Worm (Caenorhabditis elegans) whole organism, L4 larva: ENCODE results near the gene Y37E11AM.2.
A peak's percentile ranks its signal among the peaks of the same experiment; 100 is the strongest.

Source experiments
- D1046.2 ChIP-seq: fragments of 200-800 bp; sonication (Bioruptor generic); IDR thresholded peaks from 2 replicates; pipeline ENCODE4 v1.3.6; 2022; ENCODE audit warnings: missing genetic modification characterization, missing compliant biosample characterization
- F10B5.3 ChIP-seq: sonication (generic microtip); optimal IDR thresholded peaks from 2 replicates; lab custom pipeline; 2016; ENCODE audit warnings: mild to moderate bottlenecking, missing genetic modification characterization, missing compliant biosample characterization
- F44E2.7 ChIP-seq: fragments of 200-800 bp; sonication (Bioruptor generic); IDR thresholded peaks from 2 replicates; pipeline ENCODE4 v2.1.2; 2022; ENCODE audit warnings: missing genetic modification characterization, missing compliant biosample characterization
- R02D3.7 ChIP-seq: fragments of 150-350 bp; sonication (generic microtip); optimal IDR thresholded peaks from 3 replicates; lab custom pipeline; 2014; ENCODE audit warnings: missing biosample characterization, missing genetic modification characterization
- T26A8.4 ChIP-seq: fragments of 200-800 bp; sonication (Bioruptor generic); IDR thresholded peaks from 2 replicates; pipeline ENCODE4 v1.3.6; 2022; ENCODE audit warnings: missing genetic modification characterization, missing compliant biosample characterization
- ama-1 ChIP-seq: fragments of 150-350 bp; optimal IDR thresholded peaks from 2 replicates; lab custom pipeline; 2014; ENCODE audit warnings: inconsistent platforms, mixed read lengths
- ceh-32 ChIP-seq: sonication (generic microtip); optimal IDR thresholded peaks from 2 replicates; lab custom pipeline; 2016; ENCODE audit warnings: mild to moderate bottlenecking, missing genetic modification characterization, missing compliant biosample characterization; ENCODE audit not compliant: poor library complexity
- ceh-44 ChIP-seq: fragments of 200-800 bp; sonication (Bioruptor generic); IDR thresholded peaks from 2 replicates; pipeline ENCODE4 v1.3.6; 2022; ENCODE audit warnings: missing genetic modification reagents, missing genetic modification characterization, missing compliant biosample characterization
- daf-12 ChIP-seq: fragments of 150-350 bp; optimal IDR thresholded peaks from 2 replicates; lab custom pipeline; 2014; ENCODE audit warnings: missing biosample characterization, missing genetic modification reagents, missing genetic modification characterization
- daf-16 ChIP-seq, 3 experiments: sonication (generic microtip); optimal IDR thresholded peaks; 2 replicates each; lab custom pipeline; 2016 to 2017; ENCODE audit warnings: missing genetic modification characterization in 3 of 3, missing genetic modification reagents in 3 of 3, mild to moderate bottlenecking in 2 of 3, missing compliant biosample characterization in 2 of 3, missing biosample characterization in 1 of 3, moderate library complexity in 1 of 3
- daf-19 ChIP-seq: fragments of 200-800 bp; sonication (Bioruptor generic); conservative IDR thresholded peaks from 2 replicates; pipeline ENCODE4 v1.3.6; 2022; ENCODE audit warnings: missing genetic modification characterization, missing compliant biosample characterization
- dmd-6 ChIP-seq: fragments of 200-800 bp; sonication (Bioruptor generic); IDR thresholded peaks from 2 replicates; pipeline ENCODE4 v1.3.6; 2022; ENCODE audit warnings: missing genetic modification reagents, missing genetic modification characterization, missing compliant biosample characterization
- dmd-8 ChIP-seq: fragments of 200-800 bp; sonication (Bioruptor generic); IDR thresholded peaks from 2 replicates; pipeline ENCODE4 v1.3.6; 2022; ENCODE audit warnings: missing genetic modification characterization, missing compliant biosample characterization
- dpl-1 ChIP-seq: fragments of 150-350 bp; optimal IDR thresholded peaks from 2 replicates; lab custom pipeline; 2014; ENCODE audit warnings: missing biosample characterization, missing genetic modification reagents, missing genetic modification characterization
- dve-1 ChIP-seq: sonication (generic microtip); optimal IDR thresholded peaks from 2 replicates; lab custom pipeline; 2017; ENCODE audit warnings: antibody characterized with exemption, mild to moderate bottlenecking, missing genetic modification characterization, missing compliant biosample characterization; ENCODE audit not compliant: insufficient read depth
- hif-1 ChIP-seq, 2 experiments: sonication (generic microtip); optimal IDR thresholded peaks; 2 replicates each; lab custom pipeline; 2016 to 2017; ENCODE audit warnings: missing compliant biosample characterization in 2 of 2, missing genetic modification characterization in 2 of 2, missing genetic modification reagents in 2 of 2, missing genotype in 2 of 2, mild to moderate bottlenecking in 1 of 2
- hlh-11 ChIP-seq: fragments of 200-800 bp; sonication (Bioruptor generic); optimal IDR thresholded peaks from 2 replicates; lab custom pipeline; 2018; ENCODE audit warnings: mild to moderate bottlenecking, missing genetic modification characterization, missing compliant biosample characterization
- jun-1 ChIP-seq: fragments of 150-350 bp; optimal IDR thresholded peaks from 2 replicates; lab custom pipeline; 2014; ENCODE audit warnings: missing biosample characterization, missing genetic modification reagents, missing genetic modification characterization
- lim-7 ChIP-seq: fragments of 200-800 bp; sonication (Bioruptor generic); IDR thresholded peaks from 2 replicates; pipeline ENCODE4 v1.3.6; 2022; ENCODE audit warnings: missing genetic modification characterization, missing compliant biosample characterization
- lin-13 ChIP-seq: fragments of 150-350 bp; optimal IDR thresholded peaks from 2 replicates; lab custom pipeline; 2014; ENCODE audit warnings: missing biosample characterization, missing genetic modification reagents, missing genetic modification characterization
- lin-15B ChIP-seq: fragments of 150-350 bp; sonication (generic microtip); optimal IDR thresholded peaks from 3 replicates; lab custom pipeline; 2014; ENCODE audit warnings: missing biosample characterization, missing genetic modification characterization
- lir-3 ChIP-seq: sonication (generic microtip); optimal IDR thresholded peaks from 2 replicates; lab custom pipeline; 2016; ENCODE audit warnings: mild to moderate bottlenecking, missing genetic modification characterization, missing compliant biosample characterization
- madf-9 ChIP-seq: fragments of 200-800 bp; sonication (Bioruptor generic); conservative IDR thresholded peaks from 2 replicates; pipeline ENCODE4 v1.3.6; 2022; ENCODE audit warnings: missing genetic modification reagents, missing genetic modification characterization, missing compliant biosample characterization
- mdl-1 ChIP-seq, 2 experiments: fragments of 150-350 bp in 1 of 2; sonication (generic microtip) in 1 of 2; optimal IDR thresholded peaks; 2 replicates each; lab custom pipeline; 2014 to 2017; ENCODE audit warnings: missing biosample characterization in 2 of 2, missing genetic modification characterization in 2 of 2
- mdt-29 ChIP-seq: fragments of 200-800 bp; sonication (Bioruptor generic); IDR thresholded peaks from 2 replicates; pipeline ENCODE4 v1.3.6; 2022; ENCODE audit warnings: missing genetic modification reagents, missing genetic modification characterization, missing compliant biosample characterization
- mep-1 ChIP-seq: fragments of 150-350 bp; sonication (generic microtip); optimal IDR thresholded peaks from 3 replicates; lab custom pipeline; 2014; ENCODE audit warnings: missing biosample characterization, missing genetic modification characterization
- mes-2 ChIP-seq: sonication (generic microtip); optimal IDR thresholded peaks from 2 replicates; lab custom pipeline; 2016; ENCODE audit warnings: missing genotype, mild to moderate bottlenecking, missing genetic modification characterization, missing compliant biosample characterization; ENCODE audit not compliant: poor library complexity, severe bottlenecking
- mxl-2 ChIP-seq: fragments of 200-800 bp; sonication (Bioruptor generic); conservative IDR thresholded peaks from 2 replicates; pipeline ENCODE4 v1.3.6; 2022; ENCODE audit warnings: missing genetic modification reagents, missing genetic modification characterization, missing compliant biosample characterization
- nhr-28 ChIP-seq: fragments of 150-350 bp; optimal IDR thresholded peaks from 2 replicates; lab custom pipeline; 2014; ENCODE audit warnings: missing biosample characterization, missing genetic modification characterization
- nhr-41 ChIP-seq: fragments of 200-800 bp; sonication (Bioruptor generic); IDR thresholded peaks from 2 replicates; pipeline ENCODE4 v1.3.6; 2022; ENCODE audit warnings: missing genetic modification reagents, missing genetic modification characterization, missing compliant biosample characterization
- nhr-76 ChIP-seq: fragments of 150-350 bp; optimal IDR thresholded peaks from 2 replicates; lab custom pipeline; 2014; ENCODE audit warnings: missing biosample characterization, missing genetic modification characterization
- nhr-77 ChIP-seq: fragments of 150-350 bp; optimal IDR thresholded peaks from 2 replicates; lab custom pipeline; 2014; ENCODE audit warnings: missing biosample characterization, missing genetic modification characterization
- pha-4 ChIP-seq, 2 experiments: fragments of 150-350 bp in 1 of 2; fragments of 200-800 bp in 1 of 2; sonication (Bioruptor generic) in 1 of 2; IDR thresholded peaks in 1 of 2; optimal IDR thresholded peaks in 1 of 2; 2 replicates each; pipeline versions ENCODE4 v1.3.6 to Lab custom; 2014 to 2022; ENCODE audit warnings: missing genetic modification characterization in 2 of 2, missing genetic modification reagents in 2 of 2, missing biosample characterization in 1 of 2, missing compliant biosample characterization in 1 of 2
- pqm-1 ChIP-seq: sonication (generic microtip); optimal IDR thresholded peaks from 2 replicates; lab custom pipeline; 2017; ENCODE audit warnings: missing biosample characterization, missing genetic modification characterization
- rbr-2 ChIP-seq: sonication (generic microtip); optimal IDR thresholded peaks from 2 replicates; lab custom pipeline; 2016; ENCODE audit warnings: missing genotype, missing genetic modification characterization, missing compliant biosample characterization
- saeg-2 ChIP-seq: fragments of 200-800 bp; sonication (Bioruptor generic); IDR thresholded peaks from 2 replicates; pipeline ENCODE4 v1.3.6; 2022; ENCODE audit warnings: missing genetic modification reagents, missing genetic modification characterization, missing compliant biosample characterization
- set-16 ChIP-seq: fragments of 200-800 bp; sonication (Bioruptor generic); IDR thresholded peaks from 2 replicates; pipeline ENCODE4 v1.3.6; 2022; ENCODE audit warnings: missing genetic modification reagents, missing genetic modification characterization, missing compliant biosample characterization
- skn-1 ChIP-seq: fragments of 150-350 bp; optimal IDR thresholded peaks from 2 replicates; lab custom pipeline; 2014; ENCODE audit warnings: missing biosample characterization, missing genetic modification characterization
- spr-3 ChIP-seq: fragments of 200-800 bp; sonication (Bioruptor generic); optimal IDR thresholded peaks from 2 replicates; lab custom pipeline; 2018; ENCODE audit warnings: mild to moderate bottlenecking, missing genetic modification characterization, missing compliant biosample characterization
- tra-1 ChIP-seq: fragments of 200-800 bp; sonication (Bioruptor generic); IDR thresholded peaks from 2 replicates; pipeline ENCODE4 v1.3.6; 2022; ENCODE audit warnings: missing genetic modification reagents, missing genetic modification characterization, missing compliant biosample characterization
- zag-1 ChIP-seq: fragments of 150-350 bp; optimal IDR thresholded peaks from 2 replicates; lab custom pipeline; 2014; ENCODE audit warnings: missing biosample characterization, missing genetic modification characterization
- zfp-3 ChIP-seq: fragments of 200-800 bp; sonication (Bioruptor generic); conservative IDR thresholded peaks from 2 replicates; pipeline ENCODE4 v1.3.6; 2022; ENCODE audit warnings: missing genetic modification reagents, missing genetic modification characterization, missing compliant biosample characterization

The Y37E11AM.2 gene

ce11 chrIV:3738655-3739403 is 13.6 kb upstream of the Y37E11AM.2 start, which contains the start of gene nape-2 (continued):
- TF ChIP-seq ceh-32 (no peak), mxl-2 (GFP tag; lab: Robert Waterston, UW) (no peak), zag-1 (no peak), lir-3 (tag; lab: Kevin White, UChicago) (no peak), ceh-44 (GFP tag; lab: Robert Waterston, UW) (no peak), zfp-3 (GFP tag; lab: Robert Waterston, UW) (no peak), D1046.2 (GFP tag; lab: Robert Waterston, UW) (no peak), tra-1 (GFP tag; lab: Robert Waterston, UW) (no peak), dpl-1 (GFP tag; lab: Kevin White, UChicago) (peak; percentile 30), mdt-29 (no peak), F44E2.7 (GFP tag; lab: Robert Waterston, UW) (no peak), mdl-1 (tag; optimal IDR thresholded peaks at IDR 0.05; lab: Kevin White, UChicago) (no peak), pqm-1 (tag; lab: Kevin White, UChicago) (no peak), madf-9 (GFP tag; lab: Robert Waterston, UW) (no peak), lin-13 (GFP tag; lab: Kevin White, UChicago) (no peak), skn-1 (tag; lab: Kevin White, UChicago) (no peak)

DNA sequence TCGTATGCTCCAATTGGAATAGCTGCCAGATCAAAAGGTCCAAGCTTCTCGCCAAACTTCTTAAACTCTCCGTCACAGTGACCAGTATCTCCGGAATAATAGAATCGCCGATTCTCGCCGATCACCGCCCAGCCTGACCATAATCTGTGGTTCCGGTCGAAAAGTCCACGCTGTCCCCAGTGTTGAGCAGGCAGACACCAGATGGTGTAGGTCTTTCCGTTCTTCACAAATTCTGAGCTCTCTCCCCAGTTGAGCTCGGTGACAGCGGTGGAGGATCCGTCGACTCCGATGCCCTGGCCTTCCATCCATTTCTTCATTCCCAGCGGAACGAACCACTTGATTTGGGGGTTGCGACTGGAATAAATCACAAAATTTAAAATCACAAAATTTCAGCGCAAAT is 11.0 kb upstream of the Y37E11AM.2 start:
- no peak for TF ChIP-seq F10B5.3 (tag; lab: Kevin White, UChicago)
- peak; percentile 56 for TF ChIP-seq set-16
- TF ChIP-seq dve-1 (tag; lab: Kevin White, UChicago) = no peak

ce11 chrIV:3733287-3733686 is 8.0 kb upstream of the Y37E11AM.2 start:
- TF ChIP-seq saeg-2 (no peak), T26A8.4 (GFP tag; lab: Robert Waterston, UW) (no peak), lin-13 (GFP tag; lab: Kevin White, UChicago) (no peak), zag-1 (no peak), dmd-6 (no peak), nhr-76 (no peak), ceh-44 (GFP tag; lab: Robert Waterston, UW) (no peak), zfp-3 (GFP tag; lab: Robert Waterston, UW) (no peak), skn-1 (tag; lab: Kevin White, UChicago) (no peak), spr-3 (GFP tag; lab: Kevin White, UChicago) (no peak)

DNA sequence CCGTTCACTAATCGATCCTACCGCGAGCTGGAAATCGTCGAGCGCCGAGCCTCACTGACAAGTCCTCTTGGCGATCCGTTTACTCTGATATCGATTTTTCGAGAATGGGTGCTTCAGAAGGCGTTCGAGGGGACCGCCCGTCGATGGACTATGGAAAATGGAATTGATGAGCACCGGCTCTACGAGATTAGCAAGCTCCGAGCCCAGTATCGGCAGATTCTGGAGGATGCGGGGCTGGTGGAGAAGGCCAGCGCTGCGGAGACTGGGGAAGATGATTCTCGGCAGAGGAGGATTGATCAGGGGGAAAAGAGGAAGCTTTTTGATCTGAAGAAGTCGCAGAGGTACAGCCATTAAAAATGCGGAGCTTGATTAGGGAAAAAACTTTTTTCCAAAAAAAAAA is 6.2 kb upstream of the Y37E11AM.2 start:
- TF ChIP-seq R02D3.7 = no peak
- peak; percentile 78 for TF ChIP-seq set-16
- TF ChIP-seq daf-16 (GFP tag; optimal IDR thresholded peaks at IDR 0.05; lab: Kevin White, UChicago) = no peak
- no peak for TF ChIP-seq daf-16 (tag; optimal IDR thresholded peaks at IDR 0.05; lab: Kevin White, UChicago)
- TF ChIP-seq jun-1 = no peak
- TF ChIP-seq ama-1 = no peak
- TF ChIP-seq nhr-41 (GFP tag; lab: Robert Waterston, UW) = no peak
- TF ChIP-seq lim-7 (GFP tag; lab: Robert Waterston, UW) = no peak
- no peak for TF ChIP-seq nhr-77 (tag; lab: Kevin White, UChicago)
- no peak for TF ChIP-seq daf-12 (tag; lab: Kevin White, UChicago)
- TF ChIP-seq dmd-8 (GFP tag; lab: Robert Waterston, UW) = 0 out of 2 replicates have a peak, but pooled peaks have one; percentile 3
- no peak for TF ChIP-seq ceh-32
- TF ChIP-seq, all 104 proteins: peak for 2

ce11 chrIV:3725845-3726244 is 584 bp upstream of the Y37E11AM.2 start, which contains the start of gene smgl-2:
Gene smgl-2, plus strand, starts transcription at chrIV:3726164.
- TF ChIP-seq pha-4 (GFP tag; IDR thresholded peaks at IDR 0.05; lab: Robert Waterston, UW) (0 out of 2 replicates have a peak, but pooled peaks have one; percentile 12), pha-4 (tag; optimal IDR thresholded peaks at IDR 0.05; lab: Kevin White, UChicago) (no peak), rbr-2 (tag; lab: Kevin White, UChicago) (no peak), mdl-1 (tag; optimal IDR thresholded peaks at IDR 0.05; lab: Kevin White, UChicago) (no peak), mes-2 (tag; lab: Kevin White, UChicago) (peak; percentile 80), pqm-1 (tag; lab: Kevin White, UChicago) (no peak), lin-15B (tag; lab: Kevin White, UChicago) (peak; percentile 38), daf-19 (no peak), nhr-28 (peak; percentile 32), hif-1 (tag; optimal IDR thresholded peaks at IDR 0.05; lab: Kevin White, UChicago) (peak in 1 of 2 experiments; percentile 0), dve-1 (tag; lab: Kevin White, UChicago) (peak; percentile 59), mep-1 (tag; lab: Kevin White, UChicago) (peak; percentile 54), hlh-11 (tag; lab: Kevin White, UChicago) (peak; percentile 48)
